Fruit fly (Drosophila melanogaster) whole organism, embryonic: ENCODE measurements around the gene Ugt35E2.
A peak's percentile ranks its signal among the peaks of the same experiment; 100 is the strongest.

Source experiments
- Abd-B ChIP-seq: fragments of 200-800 bp; sonication (Bioruptor generic); optimal IDR thresholded peaks from 2 replicates; lab custom pipeline; 2018; ENCODE audit warnings: missing biosample characterization, mild to moderate bottlenecking, missing genetic modification characterization, moderate library complexity
- B-H2 ChIP-seq: fragments of 200-800 bp; sonication (Bioruptor generic); optimal IDR thresholded peaks from 2 replicates; lab custom pipeline; 2018; ENCODE audit warnings: missing biosample characterization, mild to moderate bottlenecking, missing genetic modification characterization
- Bdp1 ChIP-seq: fragments of 200-800 bp; sonication (Bioruptor generic); optimal IDR thresholded peaks from 3 replicates; lab custom pipeline; 2016; ENCODE audit warnings: missing biosample characterization, missing genetic modification characterization
- CG10654 ChIP-seq: fragments of 200-800 bp; sonication (Bioruptor generic); optimal IDR thresholded peaks from 2 replicates; lab custom pipeline; 2016; ENCODE audit warnings: missing biosample characterization, missing genetic modification characterization
- CG12219 ChIP-seq: fragments of 200-800 bp; sonication (Bioruptor generic); optimal IDR thresholded peaks from 3 replicates; lab custom pipeline; 2018; ENCODE audit warnings: missing biosample characterization, mild to moderate bottlenecking, missing genetic modification characterization
- CG1529 ChIP-seq: fragments of 200-800 bp; sonication (Bioruptor generic); optimal IDR thresholded peaks from 3 replicates; lab custom pipeline; 2018; ENCODE audit warnings: missing biosample characterization, missing genetic modification characterization
- CG15696 ChIP-seq: fragments of 200-800 bp; sonication (Bioruptor generic); optimal IDR thresholded peaks from 2 replicates; lab custom pipeline; 2019; ENCODE audit warnings: missing biosample characterization, mild to moderate bottlenecking, missing genetic modification characterization, moderate library complexity
- CG16815 ChIP-seq: fragments of 200-800 bp; sonication (Bioruptor generic); optimal IDR thresholded peaks from 3 replicates; lab custom pipeline; 2017; ENCODE audit warnings: missing biosample characterization, mild to moderate bottlenecking, missing genetic modification characterization
- CG17802 ChIP-seq: fragments of 200-800 bp; sonication (Bioruptor generic); optimal IDR thresholded peaks from 2 replicates; lab custom pipeline; 2018; ENCODE audit warnings: missing biosample characterization, mild to moderate bottlenecking, missing genetic modification characterization, moderate library complexity
- CG17912 ChIP-seq: fragments of 200-800 bp; sonication (Bioruptor generic); optimal IDR thresholded peaks from 2 replicates; lab custom pipeline; 2018; ENCODE audit warnings: missing biosample characterization, mild to moderate bottlenecking, missing genetic modification characterization
- CG3281 ChIP-seq: fragments of 200-800 bp; sonication (Bioruptor generic); optimal IDR thresholded peaks from 3 replicates; lab custom pipeline; 2017; ENCODE audit warnings: missing biosample characterization, mild to moderate bottlenecking, missing genetic modification characterization
- CG33213 ChIP-seq: fragments of 200-800 bp; sonication (Bioruptor generic); optimal IDR thresholded peaks from 3 replicates; lab custom pipeline; 2016; ENCODE audit warnings: missing biosample characterization, missing genetic modification characterization
- CG4424 ChIP-seq: fragments of 200-800 bp; sonication (Bioruptor generic); optimal IDR thresholded peaks from 3 replicates; lab custom pipeline; 2016; ENCODE audit warnings: missing biosample characterization, missing genetic modification characterization
- CG4854 ChIP-seq: fragments of 200-800 bp; sonication (Bioruptor generic); optimal IDR thresholded peaks from 2 replicates; lab custom pipeline; 2016; ENCODE audit warnings: missing biosample characterization, missing genetic modification characterization, inconsistent platforms
- CG5180 ChIP-seq: fragments of 200-800 bp; sonication (Bioruptor generic); optimal IDR thresholded peaks from 3 replicates; lab custom pipeline; 2017; ENCODE audit warnings: missing biosample characterization, missing genetic modification characterization, mild to moderate bottlenecking, moderate library complexity, missing genetic modification reagents
- CG5245 ChIP-seq: fragments of 200-800 bp; sonication (Bioruptor generic); optimal IDR thresholded peaks from 3 replicates; lab custom pipeline; 2016; ENCODE audit warnings: missing biosample characterization, missing genetic modification characterization
- CG6683 ChIP-seq: fragments of 200-800 bp; sonication (Bioruptor generic); optimal IDR thresholded peaks from 2 replicates; lab custom pipeline; 2017; ENCODE audit warnings: missing biosample characterization, mild to moderate bottlenecking, missing genetic modification characterization, missing genetic modification reagents
- CG7987 ChIP-seq: fragments of 200-800 bp; sonication (Bioruptor generic); optimal IDR thresholded peaks from 2 replicates; lab custom pipeline; 2018; ENCODE audit warnings: missing biosample characterization, mild to moderate bottlenecking, missing genetic modification characterization, moderate library complexity
- Camta ChIP-seq: fragments of 200-800 bp; sonication (Bioruptor generic); optimal IDR thresholded peaks from 2 replicates; lab custom pipeline; 2016; ENCODE audit warnings: missing biosample characterization, missing genetic modification characterization
- Chrac-16 ChIP-seq: fragments of 200-800 bp; sonication (Bioruptor generic); optimal IDR thresholded peaks from 3 replicates; lab custom pipeline; 2016; ENCODE audit warnings: missing biosample characterization, missing genetic modification characterization
- D19A ChIP-seq: fragments of 200-800 bp; optimal IDR thresholded peaks from 3 replicates; lab custom pipeline; 2019; ENCODE audit warnings: missing biosample characterization, mild to moderate bottlenecking, missing genetic modification characterization, moderate library complexity
- Dek ChIP-seq: fragments of 200-800 bp; sonication (Bioruptor generic); optimal IDR thresholded peaks from 3 replicates; lab custom pipeline; 2019; ENCODE audit warnings: missing biosample characterization, mild to moderate bottlenecking, missing genetic modification characterization, moderate library complexity
- Dip2 ChIP-seq: fragments of 200-800 bp; sonication (Bioruptor generic); IDR thresholded peaks from 2 replicates; pipeline ENCODE4 v1.3.6; 2022; ENCODE audit warnings: missing biosample characterization, missing genetic modification characterization
- Gsc ChIP-seq: fragments of 200-800 bp; sonication (Bioruptor generic); IDR thresholded peaks from 2 replicates; pipeline ENCODE4 v1.3.6; 2022; ENCODE audit warnings: missing biosample characterization, missing genetic modification characterization
- MTF-1 ChIP-seq: fragments of 200-800 bp; sonication (Bioruptor generic); optimal IDR thresholded peaks from 2 replicates; lab custom pipeline; 2018; ENCODE audit warnings: missing biosample characterization, mild to moderate bottlenecking, missing genetic modification characterization, borderline replicate concordance
- Sin3A ChIP-seq: fragments of >200 bp; optimal IDR thresholded peaks from 2 replicates; lab custom pipeline; 2018
- Sox100B ChIP-seq: fragments of 200-800 bp; sonication (Bioruptor generic); optimal IDR thresholded peaks from 3 replicates; lab custom pipeline; 2018; ENCODE audit warnings: missing biosample characterization, mild to moderate bottlenecking, missing genetic modification characterization
- Ssrp ChIP-seq: fragments of 200-800 bp; sonication (Bioruptor generic); optimal IDR thresholded peaks from 2 replicates; lab custom pipeline; 2018; ENCODE audit warnings: missing biosample characterization, mild to moderate bottlenecking, missing genetic modification characterization, moderate library complexity
- Vsx1 ChIP-seq: fragments of 200-800 bp; sonication (Bioruptor generic); optimal IDR thresholded peaks from 2 replicates; lab custom pipeline; 2017; ENCODE audit warnings: missing biosample characterization, mild to moderate bottlenecking, missing genetic modification characterization, missing genetic modification reagents
- br ChIP-seq: fragments of >200 bp; optimal IDR thresholded peaks from 2 replicates; lab custom pipeline; 2017
- chn ChIP-seq: fragments of 200-800 bp; sonication (Bioruptor generic); optimal IDR thresholded peaks from 2 replicates; lab custom pipeline; 2016; ENCODE audit warnings: missing biosample characterization, missing genetic modification characterization
- croc ChIP-seq: fragments of 200-800 bp; sonication (Bioruptor generic); conservative IDR thresholded peaks from 3 replicates; pipeline ENCODE4 v1.3.6; 2022; ENCODE audit warnings: missing biosample characterization, missing genetic modification characterization
- dm ChIP-seq: fragments of 200-800 bp; sonication (Bioruptor generic); optimal IDR thresholded peaks from 3 replicates; lab custom pipeline; 2016; ENCODE audit warnings: missing biosample characterization, missing genetic modification characterization
- ftz-f1 ChIP-seq: fragments of 200-800 bp; sonication (Bioruptor generic); optimal IDR thresholded peaks from 2 replicates; lab custom pipeline; 2016; ENCODE audit warnings: missing biosample characterization, missing genetic modification characterization
- grau ChIP-seq: fragments of 200-800 bp; optimal IDR thresholded peaks from 3 replicates; lab custom pipeline; 2019; ENCODE audit warnings: missing biosample characterization, mild to moderate bottlenecking, missing genetic modification characterization, moderate library complexity
- gsb ChIP-seq: fragments of 200-800 bp; sonication (Bioruptor generic); IDR thresholded peaks from 2 replicates; pipeline ENCODE4 v1.3.6; 2022; ENCODE audit warnings: missing biosample characterization, missing genetic modification characterization
- inv ChIP-seq: fragments of 200-800 bp; sonication (Bioruptor generic); IDR thresholded peaks from 2 replicates; pipeline ENCODE4 v1.3.6; 2022; ENCODE audit warnings: missing biosample characterization, missing genetic modification characterization; ENCODE audit not compliant: partially characterized antibody
- kah ChIP-seq: fragments of 200-800 bp; sonication (Bioruptor generic); optimal IDR thresholded peaks from 2 replicates; lab custom pipeline; 2018; ENCODE audit warnings: missing biosample characterization, mild to moderate bottlenecking, missing genetic modification characterization
- lola ChIP-seq, 3 experiments: fragments of >200 bp in 2 of 3; fragments of 200-800 bp in 1 of 3; sonication (Bioruptor generic) in 1 of 3; optimal IDR thresholded peaks; 2 replicates each; lab custom pipeline; 2017 to 2019; ENCODE audit warnings: missing biosample characterization in 3 of 3, missing genetic modification characterization in 3 of 3, mild to moderate bottlenecking in 1 of 3, moderate library complexity in 1 of 3
- nerfin-1 ChIP-seq: fragments of 200-800 bp; sonication (Bioruptor generic); optimal IDR thresholded peaks from 3 replicates; lab custom pipeline; 2019; ENCODE audit warnings: missing biosample characterization, mild to moderate bottlenecking, missing genetic modification characterization, moderate library complexity
- phol ChIP-seq: fragments of 200-800 bp; sonication (Bioruptor generic); optimal IDR thresholded peaks from 3 replicates; lab custom pipeline; 2018; ENCODE audit warnings: missing biosample characterization, mild to moderate bottlenecking, missing genetic modification characterization, moderate library complexity
- row ChIP-seq: fragments of 200-800 bp; sonication (Bioruptor generic); IDR thresholded peaks from 3 replicates; pipeline ENCODE4 v1.3.6; 2022; ENCODE audit warnings: missing biosample characterization, missing genetic modification characterization
- slou ChIP-seq: fragments of 200-800 bp; sonication (Bioruptor generic); optimal IDR thresholded peaks from 3 replicates; lab custom pipeline; 2016; ENCODE audit warnings: missing biosample characterization, missing genetic modification characterization
- slp2 ChIP-seq: fragments of 200-800 bp; sonication (Bioruptor generic); optimal IDR thresholded peaks from 2 replicates; lab custom pipeline; 2016; ENCODE audit warnings: missing biosample characterization, missing genetic modification characterization
- trem ChIP-seq: fragments of 200-800 bp; optimal IDR thresholded peaks from 3 replicates; lab custom pipeline; 2019; ENCODE audit warnings: missing biosample characterization, mild to moderate bottlenecking, missing genetic modification characterization, moderate library complexity
- trh ChIP-seq: fragments of 200-800 bp; sonication (Bioruptor generic); optimal IDR thresholded peaks from 2 replicates; lab custom pipeline; 2016; ENCODE audit warnings: missing biosample characterization, missing genetic modification characterization
- wor ChIP-seq: fragments of 200-800 bp; sonication (Bioruptor generic); IDR thresholded peaks from 2 replicates; pipeline ENCODE4 v1.3.6; 2022; ENCODE audit warnings: missing biosample characterization, missing genetic modification characterization
- zen ChIP-seq: fragments of 200-800 bp; sonication (Bioruptor generic); optimal IDR thresholded peaks from 3 replicates; lab custom pipeline; 2018; ENCODE audit warnings: missing biosample characterization, mild to moderate bottlenecking, missing genetic modification characterization, moderate library complexity

The Ugt35E2 gene

DNA sequence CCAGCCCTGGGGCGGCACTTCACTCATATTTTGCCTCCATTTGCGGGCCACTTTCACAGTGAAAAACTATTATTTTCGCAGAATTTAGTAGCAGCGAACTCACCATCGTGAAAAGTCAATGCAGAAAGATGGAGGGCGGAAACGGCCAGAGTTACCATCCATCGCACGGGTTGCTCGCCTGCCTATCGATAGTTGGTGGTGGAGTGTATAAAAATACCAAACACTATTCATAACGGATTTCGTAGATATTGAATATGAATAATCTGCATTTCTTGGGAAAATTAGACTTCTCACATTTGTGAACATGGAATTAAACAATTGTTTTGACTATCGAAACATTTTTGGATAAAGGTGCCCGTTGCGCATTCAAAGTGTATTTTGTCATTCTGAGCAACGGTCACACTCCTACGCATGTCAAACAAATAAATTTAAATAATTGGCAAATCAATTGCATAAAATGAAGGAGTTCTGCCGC lies 48.4 kb upstream of the Ugt35E2 start, which contains the start of the genes RpS25 and CG4820 (continued):
- peak; percentile 78 for TF ChIP-seq inv (GFP tag; lab: Robert Waterston, UW)
- TF ChIP-seq wor (GFP tag; lab: Robert Waterston, UW) = 0 out of 2 replicates have a peak, but pooled peaks have one; percentile 44
- peak; percentile 86 for TF ChIP-seq grau (tag; lab: Kevin White, UChicago)
- TF ChIP-seq croc (GFP tag; lab: Robert Waterston, UW) = peak; percentile 77
- peak; percentile 86 for TF ChIP-seq trh (GFP tag; lab: Kevin White, UChicago)
- peak; percentile 90 for TF ChIP-seq slp2 (GFP tag; lab: Kevin White, UChicago)

DNA sequence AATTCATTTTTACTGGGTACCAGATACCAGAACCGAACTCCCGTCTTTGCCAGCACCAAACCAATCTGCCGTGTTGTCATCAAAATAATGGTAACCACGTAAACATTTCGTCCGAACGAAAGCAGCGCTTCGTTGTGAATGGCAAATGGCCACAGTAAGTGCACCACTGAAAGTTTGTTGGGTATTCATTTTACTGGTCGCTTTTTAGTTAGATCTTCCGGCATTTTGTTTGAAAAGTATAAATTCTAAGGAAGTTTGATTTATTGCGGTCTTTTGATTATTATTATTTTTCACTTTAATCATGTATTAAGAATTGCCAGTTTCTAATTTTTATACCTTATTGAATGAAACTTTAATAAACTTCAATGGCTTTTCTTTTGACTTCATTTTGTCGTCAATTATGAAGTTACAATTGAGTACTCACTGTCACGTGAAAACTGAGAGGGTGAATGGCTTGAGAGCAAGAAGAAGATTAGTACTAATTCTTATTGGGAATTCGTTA lies 46.7 kb upstream of the Ugt35E2 start, which contains the start of gene ZnT86D:
Gene ZnT86D (minus strand): TSS at position 91 of the 502 bp plus-strand sequence.
- TF ChIP-seq CG3281 (GFP tag; lab: Kevin White, UChicago) = peak; percentile 66
- no peak for TF ChIP-seq MTF-1
- TF ChIP-seq chn (GFP tag; lab: Kevin White, UChicago) = no peak
- TF ChIP-seq CG5180 (GFP tag; lab: Kevin White, UChicago) = peak; percentile 36
- TF ChIP-seq Vsx1 = peak; percentile 29
- no peak for TF ChIP-seq Bdp1 (GFP tag; lab: Kevin White, UChicago)
- TF ChIP-seq CG16815 (GFP tag; lab: Kevin White, UChicago) = peak; percentile 49
- no peak for TF ChIP-seq CG17802 (tag; lab: Kevin White, UChicago)
- peak; percentile 33 for TF ChIP-seq Chrac-16
- TF ChIP-seq CG7987 = peak; percentile 4
- TF ChIP-seq CG4854 = no peak
- TF ChIP-seq trem (tag; lab: Kevin White, UChicago) = peak; percentile 44
- TF ChIP-seq CG10654 (GFP tag; lab: Kevin White, UChicago) = peak; percentile 39
- peak; percentile 18 for TF ChIP-seq CG5245 (GFP tag; lab: Kevin White, UChicago)
- peak; percentile 25 for TF ChIP-seq slou
- TF ChIP-seq Sin3A (lab: Kevin White, UChicago) = peak; percentile 28
- peak; percentile 37 for TF ChIP-seq CG4424 (GFP tag; lab: Kevin White, UChicago)
- TF ChIP-seq slp2 (GFP tag; lab: Kevin White, UChicago) = peak; percentile 35
- TF ChIP-seq zen (tag; lab: Kevin White, UChicago) = peak; percentile 40
- TF ChIP-seq kah (GFP tag; lab: Kevin White, UChicago) = peak; percentile 11
- TF ChIP-seq nerfin-1 (tag; lab: Kevin White, UChicago) = peak; percentile 49
- peak; percentile 72 for TF ChIP-seq Sox100B (GFP tag; lab: Kevin White, UChicago)
- TF ChIP-seq row (GFP tag; lab: Robert Waterston, UW) = peak; percentile 98
- TF ChIP-seq CG12219 (GFP tag; lab: Kevin White, UChicago) = no peak
- peak; percentile 67 for TF ChIP-seq Abd-B
- TF ChIP-seq phol (tag; lab: Kevin White, UChicago) = peak; percentile 87
- TF ChIP-seq CG33213 (GFP tag; lab: Kevin White, UChicago) = no peak
- TF ChIP-seq ftz-f1 = no peak
- peak; percentile 20 for TF ChIP-seq CG1529
- peak; percentile 72 for TF ChIP-seq Dek (tag; lab: Kevin White, UChicago)
- TF ChIP-seq br = no peak
- TF ChIP-seq B-H2 (GFP tag; lab: Kevin White, UChicago) = peak; percentile 70
- TF ChIP-seq gsb (GFP tag; lab: Robert Waterston, UW) = no peak
- TF ChIP-seq Dip2 (GFP tag; lab: Robert Waterston, UW) = no peak
- TF ChIP-seq dm (GFP tag; lab: Kevin White, UChicago) = peak; percentile 21
- TF ChIP-seq Ssrp (tag; lab: Kevin White, UChicago) = peak; percentile 36
- peak; percentile 2 for TF ChIP-seq CG17912 (GFP tag; lab: Kevin White, UChicago)
- TF ChIP-seq D19A (tag; lab: Kevin White, UChicago) = peak; percentile 60
- peak; percentile 22 for TF ChIP-seq CG6683 (GFP tag; lab: Kevin White, UChicago)
- TF ChIP-seq CG15696 (tag; lab: Kevin White, UChicago) = peak; percentile 55
- peak in 1 of 3 experiments; percentile 46 for TF ChIP-seq lola (GFP tag; optimal IDR thresholded peaks at IDR 0.05; lab: Kevin White, UChicago)
- peak; percentile 35 for TF ChIP-seq Camta (GFP tag; lab: Kevin White, UChicago)
- TF ChIP-seq Gsc = no peak
